Worm (Caenorhabditis elegans) whole organism, L1 larva: ENCODE data around the gene gcst-1.

Experiments used
- C16A3.4 ChIP-seq: fragments of 150-350 bp; optimal IDR thresholded peaks from 2 replicates; lab custom pipeline; 2014; ENCODE audit warnings: missing biosample characterization, missing genetic modification characterization
- C34B4.2 ChIP-seq: sonication (generic microtip); optimal IDR thresholded peaks from 2 replicates; lab custom pipeline; 2017; ENCODE audit warnings: mild to moderate bottlenecking, missing genetic modification characterization, missing compliant biosample characterization
- F16B12.6 ChIP-seq: fragments of 150-350 bp; optimal IDR thresholded peaks from 2 replicates; lab custom pipeline; 2014; ENCODE audit warnings: missing biosample characterization, missing genetic modification characterization
- Y116A8C.19 ChIP-seq: sonication (generic microtip); optimal IDR thresholded peaks from 2 replicates; lab custom pipeline; 2016; ENCODE audit warnings: missing compliant biosample characterization, missing genetic modification characterization, borderline replicate concordance
- aly-2 ChIP-seq: fragments of 150-350 bp; optimal IDR thresholded peaks from 2 replicates; lab custom pipeline; 2014; ENCODE audit warnings: missing biosample characterization, missing genetic modification characterization
- ama-1 ChIP-seq: fragments of 150-350 bp; optimal IDR thresholded peaks from 2 replicates; lab custom pipeline; 2014
- blmp-1 ChIP-seq: fragments of 150-350 bp; optimal IDR thresholded peaks from 2 replicates; lab custom pipeline; 2014; ENCODE audit warnings: missing biosample characterization, missing genetic modification characterization
- ceh-82 ChIP-seq, 3 experiments: fragments of 150-350 bp in 1 of 3; sonication (generic microtip) in 2 of 3; optimal IDR thresholded peaks; 2 replicates each; lab custom pipeline; 2014 to 2017; ENCODE audit warnings: missing biosample characterization in 3 of 3, missing genetic modification characterization in 3 of 3
- ces-1 ChIP-seq: fragments of 150-350 bp; optimal IDR thresholded peaks from 2 replicates; lab custom pipeline; 2014; ENCODE audit warnings: missing biosample characterization, missing genetic modification reagents, missing genetic modification characterization
- efl-1 ChIP-seq, 4 experiments: fragments of 150-350 bp; optimal IDR thresholded peaks in 3 of 4; peaks in 1 of 4; 1 replicate in 1 of 4; 2 replicates in 3 of 4; lab custom pipeline; 2014; ENCODE audit warnings: missing biosample characterization in 2 of 4, missing genetic modification characterization in 2 of 4, missing genetic modification reagents in 2 of 4
- efl-3 ChIP-seq: fragments of 200-800 bp; sonication (Bioruptor generic); optimal IDR thresholded peaks from 2 replicates; lab custom pipeline; 2018; ENCODE audit warnings: mild to moderate bottlenecking, missing genetic modification characterization, missing compliant biosample characterization
- egl-13 ChIP-seq: sonication (generic microtip); optimal IDR thresholded peaks from 2 replicates; lab custom pipeline; 2016; ENCODE audit warnings: missing genotype, missing genetic modification reagents, missing genetic modification characterization, missing compliant biosample characterization
- elt-2 ChIP-seq: sonication (generic microtip); optimal IDR thresholded peaks from 2 replicates; lab custom pipeline; 2016; ENCODE audit warnings: missing genetic modification characterization, mild to moderate bottlenecking, inconsistent platforms, missing compliant biosample characterization, missing genetic modification reagents
- elt-3 ChIP-seq, 6 experiments: fragments of 150-350 bp in 1 of 6; sonication (generic microtip); optimal IDR thresholded peaks; 2 replicates each; lab custom pipeline; 2017 to 2018; ENCODE audit warnings: missing biosample characterization in 6 of 6, missing genetic modification characterization in 6 of 6, inconsistent platforms in 1 of 6
- ets-5 ChIP-seq: fragments of 200-800 bp; sonication (Bioruptor generic); IDR thresholded peaks from 2 replicates; pipeline ENCODE4 v1.3.6; 2022; ENCODE audit warnings: missing genetic modification characterization, missing compliant biosample characterization
- fkh-10 ChIP-seq: sonication (generic microtip); optimal IDR thresholded peaks from 2 replicates; lab custom pipeline; 2017; ENCODE audit warnings: missing biosample characterization, missing genetic modification reagents, missing genetic modification characterization
- fkh-8 ChIP-seq: sonication (generic microtip); optimal IDR thresholded peaks from 2 replicates; lab custom pipeline; 2016; ENCODE audit warnings: mild to moderate bottlenecking, missing genetic modification characterization, missing compliant biosample characterization
- fos-1 ChIP-seq: fragments of 150-350 bp; optimal IDR thresholded peaks from 2 replicates; lab custom pipeline; 2014; ENCODE audit warnings: missing biosample characterization, missing genetic modification characterization
- grh-1 ChIP-seq: fragments of 200-800 bp; sonication (Bioruptor generic); IDR thresholded peaks from 2 replicates; pipeline ENCODE4 v1.3.6; 2022; ENCODE audit warnings: missing genetic modification reagents, missing genetic modification characterization, missing compliant biosample characterization
- irx-1 ChIP-seq: sonication (generic microtip); optimal IDR thresholded peaks from 2 replicates; lab custom pipeline; 2016; ENCODE audit warnings: missing genetic modification characterization, missing compliant biosample characterization
- lin-14 ChIP-seq: fragments of 200-800 bp; sonication (Bioruptor generic); optimal IDR thresholded peaks from 2 replicates; lab custom pipeline; 2018; ENCODE audit warnings: mild to moderate bottlenecking, missing genetic modification characterization, moderate library complexity, missing compliant biosample characterization
- lin-15B ChIP-seq: fragments of 150-350 bp; sonication (generic microtip); optimal IDR thresholded peaks from 3 replicates; lab custom pipeline; 2014; ENCODE audit warnings: missing biosample characterization, missing genetic modification characterization
- lin-35 ChIP-seq, 2 experiments: fragments of 150-350 bp; optimal IDR thresholded peaks; 2 replicates each; lab custom pipeline; 2014; ENCODE audit warnings: missing biosample characterization in 2 of 2, missing genetic modification characterization in 2 of 2, missing genetic modification reagents in 2 of 2
- lsy-2 ChIP-seq, 2 experiments: fragments of 150-350 bp; optimal IDR thresholded peaks; 2 replicates each; lab custom pipeline; 2014; ENCODE audit warnings: missing biosample characterization in 2 of 2, missing genetic modification characterization in 2 of 2
- mab-9 ChIP-seq: fragments of 200-800 bp; sonication (Bioruptor generic); IDR thresholded peaks from 2 replicates; pipeline ENCODE4 v1.3.6; 2022; ENCODE audit warnings: missing genetic modification reagents, missing genetic modification characterization, missing compliant biosample characterization
- mdl-1 ChIP-seq, 2 experiments: fragments of 150-350 bp; optimal IDR thresholded peaks; 2 replicates each; lab custom pipeline; 2014 to 2017; ENCODE audit warnings: missing biosample characterization in 2 of 2, missing genetic modification characterization in 2 of 2, inconsistent platforms in 1 of 2
- mef-2 ChIP-seq: fragments of 150-350 bp; optimal IDR thresholded peaks from 2 replicates; lab custom pipeline; 2014; ENCODE audit warnings: missing biosample characterization, missing genetic modification characterization
- nhr-11 ChIP-seq: fragments of 150-350 bp; optimal IDR thresholded peaks from 2 replicates; lab custom pipeline; 2014; ENCODE audit warnings: missing biosample characterization, missing genetic modification characterization
- nhr-12 ChIP-seq: sonication (generic microtip); optimal IDR thresholded peaks from 2 replicates; lab custom pipeline; 2017; ENCODE audit warnings: missing biosample characterization, missing genetic modification characterization
- nhr-19 ChIP-seq: fragments of 200-800 bp; sonication (Bioruptor generic); conservative IDR thresholded peaks from 2 replicates; pipeline ENCODE4 v1.3.6; 2022; ENCODE audit warnings: missing genetic modification characterization, missing compliant biosample characterization
- nhr-20 ChIP-seq: sonication (generic microtip); optimal IDR thresholded peaks from 2 replicates; lab custom pipeline; 2016; ENCODE audit warnings: mild to moderate bottlenecking, missing genetic modification characterization, missing compliant biosample characterization
- nhr-47 ChIP-seq: sonication (generic microtip); optimal IDR thresholded peaks from 2 replicates; lab custom pipeline; 2016; ENCODE audit warnings: mild to moderate bottlenecking, missing genetic modification characterization, moderate library complexity, missing compliant biosample characterization
- nhr-71 ChIP-seq: sonication (generic microtip); optimal IDR thresholded peaks from 2 replicates; lab custom pipeline; 2016; ENCODE audit warnings: mild to moderate bottlenecking, missing genetic modification characterization, moderate library complexity, missing compliant biosample characterization
- nhr-77 ChIP-seq: fragments of 150-350 bp; optimal IDR thresholded peaks from 2 replicates; lab custom pipeline; 2014; ENCODE audit warnings: missing biosample characterization, missing genetic modification characterization
- nhr-85 ChIP-seq: sonication (generic microtip); peaks from one replicate; lab custom pipeline; 2016; ENCODE audit warnings: missing genetic modification characterization, inconsistent platforms, missing compliant biosample characterization
- nhr-90 ChIP-seq: sonication (generic microtip); optimal IDR thresholded peaks from 2 replicates; lab custom pipeline; 2016; ENCODE audit warnings: mild to moderate bottlenecking, missing genetic modification characterization, missing compliant biosample characterization; ENCODE audit not compliant: poor library complexity
- pax-3 ChIP-seq: fragments of 200-800 bp; sonication (Bioruptor generic); optimal IDR thresholded peaks from 2 replicates; lab custom pipeline; 2018; ENCODE audit warnings: mild to moderate bottlenecking, missing genetic modification characterization, moderate library complexity, missing compliant biosample characterization
- pqm-1 ChIP-seq: sonication (generic microtip); optimal IDR thresholded peaks from 3 replicates; lab custom pipeline; 2017; ENCODE audit warnings: missing biosample characterization, missing genetic modification characterization
- rnt-1 ChIP-seq: sonication (generic microtip); optimal IDR thresholded peaks from 2 replicates; lab custom pipeline; 2016; ENCODE audit warnings: mild to moderate bottlenecking, missing genetic modification characterization, moderate library complexity, missing compliant biosample characterization
- skn-1 ChIP-seq: fragments of 150-350 bp; optimal IDR thresholded peaks from 2 replicates; lab custom pipeline; 2014; ENCODE audit warnings: missing biosample characterization, missing genetic modification characterization
- snu-23 ChIP-seq: sonication (generic microtip); optimal IDR thresholded peaks from 2 replicates; lab custom pipeline; 2016; ENCODE audit warnings: missing genetic modification characterization, missing compliant biosample characterization
- sptf-1 ChIP-seq: fragments of 150-350 bp; optimal IDR thresholded peaks from 2 replicates; lab custom pipeline; 2014; ENCODE audit warnings: missing biosample characterization, missing genetic modification characterization
- tbx-2 ChIP-seq: sonication (generic microtip); optimal IDR thresholded peaks from 2 replicates; lab custom pipeline; 2016; ENCODE audit warnings: missing genetic modification characterization, missing compliant biosample characterization
- tlp-1 ChIP-seq: fragments of 150-350 bp; optimal IDR thresholded peaks from 2 replicates; lab custom pipeline; 2014; ENCODE audit warnings: missing biosample characterization, missing genetic modification characterization
- unc-62 ChIP-seq: fragments of 150-350 bp; optimal IDR thresholded peaks from 2 replicates; lab custom pipeline; 2014; ENCODE audit warnings: missing biosample characterization, missing genetic modification reagents, missing genetic modification characterization
- ztf-11 ChIP-seq, 2 experiments: sonication (generic microtip); optimal IDR thresholded peaks; 2 replicates each; lab custom pipeline; 2016 to 2017; ENCODE audit warnings: missing genetic modification characterization in 2 of 2, missing biosample characterization in 1 of 2, missing compliant biosample characterization in 1 of 2
- ztf-4 ChIP-seq: fragments of 150-350 bp; optimal IDR thresholded peaks from 2 replicates; lab custom pipeline; 2014; ENCODE audit warnings: missing biosample characterization, missing genetic modification characterization

gcst-1 gene

DNA sequence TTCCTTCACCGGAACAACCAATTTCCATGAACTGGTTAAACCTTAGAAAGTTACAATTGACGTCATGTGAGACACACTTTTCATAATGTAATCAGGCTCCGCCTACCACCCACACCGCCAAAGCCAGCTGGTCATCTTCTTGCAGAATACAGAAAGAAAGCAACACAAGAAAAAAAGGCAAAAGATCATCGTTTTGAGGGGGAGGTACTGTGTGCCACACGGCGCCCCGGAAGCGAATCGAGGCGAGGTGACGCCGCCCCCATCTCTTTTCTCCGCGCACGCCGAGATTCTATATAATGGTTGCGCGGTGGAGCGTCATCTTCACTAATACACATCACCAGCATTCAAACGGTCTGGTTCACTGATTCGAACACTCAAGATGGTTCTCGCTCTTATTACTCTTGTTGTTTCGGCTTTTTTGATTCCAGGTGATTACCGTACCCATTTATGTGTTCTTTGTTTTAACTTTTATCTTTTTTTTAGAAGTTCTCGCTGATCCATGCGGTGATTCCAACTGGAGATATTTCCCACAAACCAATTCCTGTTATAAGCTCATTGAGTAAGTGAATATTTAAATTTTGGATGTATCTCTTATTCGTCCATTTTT is 12.8 kb upstream of the gcst-1 start, which contains the start of gene clec-1:
Gene clec-1, plus strand, starts transcription at position 320 of the 607 bp plus-strand sequence.
- TF ChIP-seq elt-3 (tag; optimal IDR thresholded peaks at IDR 0.05; lab: Kevin White, UChicago) (peak in 1 of 6 experiments; percentile 49), blmp-1 (tag; lab: Kevin White, UChicago) (peak; percentile 74), lin-35 (GFP tag; optimal IDR thresholded peaks at IDR 0.05; lab: Kevin White, UChicago) (no peak), snu-23 (GFP tag; lab: Kevin White, UChicago) (peak; percentile 1), ama-1 (lab: Kevin White, UChicago) (peak; percentile 75), C34B4.2 (tag; lab: Kevin White, UChicago) (no peak), C16A3.4 (no peak), nhr-85 (tag; lab: Kevin White, UChicago) (peak; percentile 62), grh-1 (GFP tag; lab: Robert Waterston, UW) (0 out of 2 replicates have a peak, but pooled peaks have one; percentile 4), nhr-71 (tag; lab: Kevin White, UChicago) (no peak), lin-14 (GFP tag; lab: Kevin White, UChicago) (peak; percentile 30), ces-1 (GFP tag; lab: Kevin White, UChicago) (no peak), mdl-1 (tag; optimal IDR thresholded peaks at IDR 0.05; lab: Kevin White, UChicago) (peak in 1 of 2 experiments; percentile 14), fos-1 (tag; lab: Kevin White, UChicago) (no peak), unc-62 (GFP tag; lab: Kevin White, UChicago) (no peak), lsy-2 (tag; optimal IDR thresholded peaks at IDR 0.05; lab: Kevin White, UChicago) (peak in 1 of 2 experiments; percentile 11), lin-15B (no peak), efl-3 (GFP tag; lab: Kevin White, UChicago) (no peak), Y116A8C.19 (no peak), mef-2 (tag; lab: Kevin White, UChicago) (no peak)

DNA sequence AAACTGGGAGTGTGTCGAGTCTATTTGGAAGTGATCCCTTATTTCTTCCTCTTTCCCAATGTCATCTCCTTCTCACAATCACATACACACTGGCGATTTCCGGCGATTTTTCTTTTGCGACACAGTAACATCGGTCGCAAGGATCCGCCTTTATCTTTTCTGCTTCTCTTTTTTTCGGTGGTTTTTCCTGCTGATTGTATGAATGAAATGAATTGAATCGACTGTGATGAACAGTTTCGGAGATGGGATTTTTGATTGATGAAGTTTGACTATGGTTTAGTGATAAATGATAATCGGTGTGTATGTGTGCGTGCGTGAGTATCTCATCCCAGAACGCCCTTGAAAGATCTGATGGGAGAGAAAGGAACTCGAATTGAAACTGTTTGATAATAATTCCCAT is 11.6 kb upstream of the gcst-1 start:
- TF ChIP-seq fkh-10, result no peak
- TF ChIP-seq efl-1 (optimal IDR thresholded peaks at IDR 0.05; lab: Kevin White, UChicago), result no peak
- TF ChIP-seq efl-1 (GFP tag; optimal IDR thresholded peaks at IDR 0.05 in 1 of 2; lab: Kevin White, UChicago), result peak in 1 of 2 experiments; percentile 69
- TF ChIP-seq nhr-19 (GFP tag; lab: Robert Waterston, UW), result peak; percentile 11
- TF ChIP-seq elt-2 (tag; lab: Kevin White, UChicago), result no peak
- TF ChIP-seq nhr-47 (tag; lab: Kevin White, UChicago), result peak; percentile 38
- TF ChIP-seq ztf-4 (tag; lab: Kevin White, UChicago), result peak; percentile 8
- peak; percentile 61 for TF ChIP-seq lin-14 (GFP tag; lab: Kevin White, UChicago)
- TF ChIP-seq elt-3 (tag; optimal IDR thresholded peaks at IDR 0.05; lab: Kevin White, UChicago), result peak in 3 of 6 experiments; percentile 39 to 84 (median 62)
- TF ChIP-seq ama-1 (lab: Kevin White, UChicago), result peak; percentile 77
- TF ChIP-seq nhr-12 (tag; lab: Kevin White, UChicago), result no peak
- TF ChIP-seq lsy-2 (tag; optimal IDR thresholded peaks at IDR 0.05; lab: Kevin White, UChicago), result peak; percentile 13 to 36
- peak; percentile 36 for TF ChIP-seq nhr-90 (tag; lab: Kevin White, UChicago)
- peak; percentile 84 for TF ChIP-seq blmp-1 (tag; lab: Kevin White, UChicago)
- no peak for TF ChIP-seq nhr-85 (tag; lab: Kevin White, UChicago)
- no peak for TF ChIP-seq mef-2 (tag; lab: Kevin White, UChicago)
- TF ChIP-seq nhr-20 (tag; lab: Kevin White, UChicago), result peak; percentile 47
- peak; percentile 28 for TF ChIP-seq nhr-71 (tag; lab: Kevin White, UChicago)

DNA sequence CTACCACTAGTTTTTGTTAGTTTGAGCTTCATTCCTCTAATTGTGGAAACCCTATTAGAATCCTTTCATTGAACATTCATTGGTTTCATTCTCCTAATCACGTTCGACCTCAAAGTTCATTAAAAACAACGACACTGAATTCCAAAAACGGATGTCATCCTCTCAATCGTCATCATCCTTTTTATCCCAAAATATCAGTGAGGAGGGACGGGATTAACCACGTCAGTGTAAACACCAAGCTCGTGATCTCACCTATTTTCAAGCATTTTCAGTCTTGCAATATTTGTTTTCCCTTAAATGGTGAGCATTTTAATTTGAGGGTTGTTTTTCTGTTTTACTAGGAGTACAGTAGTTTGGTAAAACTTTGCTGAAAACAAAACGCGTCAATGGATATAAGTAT is 8.3 kb upstream of the gcst-1 start:
- no peak for TF ChIP-seq lsy-2 (tag; optimal IDR thresholded peaks at IDR 0.05; lab: Kevin White, UChicago)
- peak; percentile 24 for TF ChIP-seq egl-13 (tag; lab: Kevin White, UChicago)
- TF ChIP-seq skn-1 (tag; lab: Kevin White, UChicago), result no peak
- TF ChIP-seq pax-3 (tag; lab: Kevin White, UChicago), result peak; percentile 73
- no peak for TF ChIP-seq tbx-2 (tag; lab: Kevin White, UChicago)
- no peak for TF ChIP-seq aly-2 (tag; lab: Kevin White, UChicago)
- peak; percentile 85 for TF ChIP-seq fkh-8 (tag; lab: Kevin White, UChicago)
- 0 out of 2 replicates have a peak, but pooled peaks have one; percentile 12 for TF ChIP-seq nhr-19 (GFP tag; lab: Robert Waterston, UW)
- TF ChIP-seq ama-1 (lab: Kevin White, UChicago), result no peak
- no peak for TF ChIP-seq nhr-85 (tag; lab: Kevin White, UChicago)
- no peak for TF ChIP-seq mab-9
- no peak for TF ChIP-seq F16B12.6 (tag; lab: Kevin White, UChicago)
- no peak for TF ChIP-seq C34B4.2 (tag; lab: Kevin White, UChicago)
- TF ChIP-seq sptf-1 (tag; lab: Kevin White, UChicago), result no peak
- TF ChIP-seq ets-5 (GFP tag; lab: Robert Waterston, UW), result no peak
- TF ChIP-seq elt-2 (tag; lab: Kevin White, UChicago), result no peak
- no peak for TF ChIP-seq nhr-77 (tag; lab: Kevin White, UChicago)
- TF ChIP-seq tlp-1 (tag; lab: Kevin White, UChicago), result no peak
- TF ChIP-seq ztf-11 (tag; optimal IDR thresholded peaks at IDR 0.05; lab: Kevin White, UChicago), result no peak
- TF ChIP-seq pqm-1 (tag; lab: Kevin White, UChicago), result no peak
- TF ChIP-seq nhr-11 (tag; lab: Kevin White, UChicago), result no peak
- no peak for TF ChIP-seq rnt-1 (tag; lab: Kevin White, UChicago)
- TF ChIP-seq irx-1 (tag; lab: Kevin White, UChicago), result no peak
- no peak for TF ChIP-seq ceh-82 (tag; optimal IDR thresholded peaks at IDR 0.05; lab: Kevin White, UChicago)
